Fruit fly (Drosophila melanogaster): ENCODE data around the gene CG6059.

DNA sequence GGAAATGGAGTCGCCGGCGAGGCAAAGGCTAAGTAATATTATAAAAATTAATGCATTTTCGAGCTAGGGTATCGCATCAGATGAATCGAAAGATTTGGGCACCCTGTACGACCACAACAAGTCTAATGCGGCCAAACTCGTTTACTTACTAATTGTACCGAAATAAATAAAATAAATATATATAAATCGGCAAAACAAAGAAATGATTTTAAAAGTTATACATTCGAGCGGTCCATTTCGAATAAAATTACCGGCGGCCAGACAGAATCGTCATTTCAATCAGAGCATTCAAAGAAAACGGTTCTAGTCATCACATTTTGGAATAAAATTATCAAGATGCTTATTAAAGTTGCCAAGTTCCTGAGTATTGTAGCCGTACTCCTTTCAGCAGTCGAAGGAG is 31.6 kb downstream of the CG6059 start, which contains the start of gene CG14258:
- TF ChIP-seq Hr78 (GFP tag; optimal IDR thresholded peaks at IDR 0.05) = no peak
- TF ChIP-seq Abd-B (GFP tag; optimal IDR thresholded peaks at IDR 0.05) = no peak
- TF ChIP-seq fru (GFP tag; optimal IDR thresholded peaks at IDR 0.05) = no peak
- no peak for TF ChIP-seq Mio (GFP tag; optimal IDR thresholded peaks at IDR 0.05)
- no peak for TF ChIP-seq pan (optimal IDR thresholded peaks at IDR 0.05)
- TF ChIP-seq N (GFP tag; optimal IDR thresholded peaks at IDR 0.05) = no peak
- TF ChIP-seq Myc (optimal IDR thresholded peaks at IDR 0.05) = no peak

Data from whole organism, wandering third instar larva.